3 fruit fly cellular contexts compared by ENCODE assay signal in genomic region chr3R:26096192-26096591, dm6.
TF ChIP-seq lines count a peak whose summit lies in the region.

No protein-coding gene starts in this region.

- no peak for TF ChIP-seq CTCF in whole organism, embryonic (GFP tag; optimal IDR thresholded peaks at IDR 0.05; lab: Kevin White, UChicago)

TF ChIP-seq in whole organism, embryonic, 481 proteins besides CTCF, POLR2A, EP300 and RAD21 (continues in another document):
- no peak for TF ChIP-seq CG3838 (GFP tag; optimal IDR thresholded peaks at IDR 0.05; lab: Kevin White, UChicago)
- TF ChIP-seq CG4854 (GFP tag; optimal IDR thresholded peaks at IDR 0.05; lab: Kevin White, UChicago), result no peak
- TF ChIP-seq Nf-YA (GFP tag; IDR thresholded peaks at IDR 0.05; lab: Robert Waterston, UW), result no peak
- no peak for TF ChIP-seq Rx (GFP tag; IDR thresholded peaks at IDR 0.05; lab: Robert Waterston, UW)
- no peak for TF ChIP-seq CG9727 (GFP tag; optimal IDR thresholded peaks at IDR 0.05; lab: Kevin White, UChicago)
- no peak for TF ChIP-seq CG11247 (GFP tag; IDR thresholded peaks at IDR 0.05; lab: Robert Waterston, UW)
- no peak for TF ChIP-seq CG2712 (tag; optimal IDR thresholded peaks at IDR 0.05; lab: Kevin White, UChicago)
- no peak for TF ChIP-seq Ada2b (GFP tag; IDR thresholded peaks at IDR 0.05; lab: Robert Waterston, UW)
- TF ChIP-seq CG9215 (GFP tag; IDR thresholded peaks at IDR 0.05; lab: Robert Waterston, UW), result 0 out of 2 replicates have a peak, but pooled peaks have one; percentile 25
- TF ChIP-seq toy (GFP tag; IDR thresholded peaks at IDR 0.05; lab: Robert Waterston, UW), result no peak
- no peak for TF ChIP-seq ap (GFP tag; IDR thresholded peaks at IDR 0.05; lab: Robert Waterston, UW)
- TF ChIP-seq CG4424 (GFP tag; optimal IDR thresholded peaks at IDR 0.05; lab: Kevin White, UChicago), result no peak
- no peak for TF ChIP-seq Drgx (GFP tag; IDR thresholded peaks at IDR 0.05; lab: Robert Waterston, UW)
- no peak for TF ChIP-seq sug (tag; optimal IDR thresholded peaks at IDR 0.05; lab: Kevin White, UChicago)
- TF ChIP-seq dan (GFP tag; IDR thresholded peaks at IDR 0.05; lab: Robert Waterston, UW), result 0 out of 2 replicates have a peak, but pooled peaks have one; percentile 11
- TF ChIP-seq dysf (GFP tag; IDR thresholded peaks at IDR 0.05; lab: Robert Waterston, UW), result peak; percentile 28; the same call in 1 of the 3 replicates
- TF ChIP-seq CG7556 (GFP tag; optimal IDR thresholded peaks at IDR 0.05; lab: Kevin White, UChicago), result no peak
- TF ChIP-seq bigmax (GFP tag; optimal IDR thresholded peaks at IDR 0.05; lab: Kevin White, UChicago), result no peak
- no peak for TF ChIP-seq Bteb2 (GFP tag; optimal IDR thresholded peaks at IDR 0.05; lab: Kevin White, UChicago)
- no peak for TF ChIP-seq Nf-YC (tag; optimal IDR thresholded peaks at IDR 0.05; lab: Kevin White, UChicago)
- TF ChIP-seq CG17612 (GFP tag; IDR thresholded peaks at IDR 0.05; lab: Robert Waterston, UW), result no peak
- no peak for TF ChIP-seq CG6791 (GFP tag; IDR thresholded peaks at IDR 0.05; lab: Robert Waterston, UW; ENCODE audit: partially characterized antibody)
- TF ChIP-seq HHEX (GFP tag; optimal IDR thresholded peaks at IDR 0.05; lab: Kevin White, UChicago), result no peak
- TF ChIP-seq Elba2 (GFP tag; optimal IDR thresholded peaks at IDR 0.05; lab: Kevin White, UChicago), result no peak
- no peak for TF ChIP-seq Stat92E (GFP tag; optimal IDR thresholded peaks at IDR 0.05; lab: Kevin White, UChicago)
- no peak for TF ChIP-seq gce (GFP tag; IDR thresholded peaks at IDR 0.05; lab: Robert Waterston, UW)
- no peak for TF ChIP-seq Gsc (GFP tag; IDR thresholded peaks at IDR 0.05; lab: Robert Waterston, UW)
- TF ChIP-seq CG10147 (GFP tag; optimal IDR thresholded peaks at IDR 0.05; lab: Kevin White, UChicago), result no peak
- no peak for TF ChIP-seq trem (tag; optimal IDR thresholded peaks at IDR 0.05; lab: Kevin White, UChicago)
- no peak for TF ChIP-seq Myb (GFP tag; optimal IDR thresholded peaks at IDR 0.05; lab: Kevin White, UChicago)
- TF ChIP-seq NFAT (GFP tag; IDR thresholded peaks at IDR 0.05; lab: Robert Waterston, UW), result 0 out of 2 replicates have a peak, but pooled peaks have one; percentile 13

TF ChIP-seq in whole organism, prepupa, 60 proteins besides CTCF, POLR2A, EP300 and RAD21:
- TF ChIP-seq Sox14 (GFP tag; optimal IDR thresholded peaks at IDR 0.05; lab: Kevin White, UChicago), result no peak
- TF ChIP-seq CG9139 (GFP tag; optimal IDR thresholded peaks at IDR 0.05; lab: Kevin White, UChicago), result no peak
- TF ChIP-seq Ets96B (tag; optimal IDR thresholded peaks at IDR 0.05; lab: Kevin White, UChicago), result no peak
- no peak for TF ChIP-seq achi (GFP tag; optimal IDR thresholded peaks at IDR 0.05; lab: Kevin White, UChicago)
- TF ChIP-seq cyc (GFP tag; optimal IDR thresholded peaks at IDR 0.05; lab: Kevin White, UChicago), result no peak
- TF ChIP-seq CG3919 (GFP tag; optimal IDR thresholded peaks at IDR 0.05; lab: Kevin White, UChicago), result peak; percentile 72
- TF ChIP-seq Eip93F (GFP tag; optimal IDR thresholded peaks at IDR 0.05; lab: Kevin White, UChicago), result no peak

TF ChIP-seq in whole organism, wandering third instar larva, 38 proteins besides CTCF, POLR2A, EP300 and RAD21:
- no peak for TF ChIP-seq Hr78 (GFP tag; optimal IDR thresholded peaks at IDR 0.05; lab: Kevin White, UChicago)
- peak; percentile 96 for TF ChIP-seq Dfd (GFP tag; optimal IDR thresholded peaks at IDR 0.05; lab: Kevin White, UChicago)
- no peak for TF ChIP-seq CG9705 (GFP tag; optimal IDR thresholded peaks at IDR 0.05; lab: Kevin White, UChicago)
- no peak for TF ChIP-seq usp (GFP tag; optimal IDR thresholded peaks at IDR 0.05; lab: Kevin White, UChicago)
TF ChIP-seq in whole organism, wandering third instar larva: peak in this region for 1.
